Fruit fly (Drosophila melanogaster) whole organism, embryonic: ENCODE measurements around the gene CG10863.

Experiments
- BtbVII ChIP-seq: fragments of 200-800 bp; sonication (Bioruptor generic); optimal IDR thresholded peaks from 3 replicates; lab custom pipeline; 2017; ENCODE audit warnings: missing biosample characterization, mild to moderate bottlenecking, missing genetic modification characterization
- CG10431 ChIP-seq: fragments of 200-800 bp; sonication (Bioruptor generic); optimal IDR thresholded peaks from 3 replicates; lab custom pipeline; 2018; ENCODE audit warnings: missing biosample characterization, mild to moderate bottlenecking, missing genetic modification characterization
- CG10543 ChIP-seq: fragments of 200-800 bp; sonication (Bioruptor generic); optimal IDR thresholded peaks from 3 replicates; lab custom pipeline; 2017; ENCODE audit warnings: missing biosample characterization, mild to moderate bottlenecking, missing genetic modification characterization, moderate library complexity
- CG10654 ChIP-seq: fragments of 200-800 bp; sonication (Bioruptor generic); optimal IDR thresholded peaks from 2 replicates; lab custom pipeline; 2016; ENCODE audit warnings: missing biosample characterization, missing genetic modification characterization
- CG10959 ChIP-seq: fragments of 200-800 bp; sonication (Bioruptor generic); IDR thresholded peaks from 2 replicates; pipeline ENCODE4 v1.3.6; 2022; ENCODE audit warnings: missing biosample characterization, missing genetic modification characterization
- CG11085 ChIP-seq: fragments of 200-800 bp; sonication (Bioruptor generic); IDR thresholded peaks from 2 replicates; pipeline ENCODE4 v1.3.6; 2022; ENCODE audit warnings: missing biosample characterization, missing genetic modification characterization
- CG11696 ChIP-seq: fragments of 200-800 bp; sonication (Bioruptor generic); IDR thresholded peaks from 2 replicates; pipeline ENCODE4 v1.3.6; 2022; ENCODE audit warnings: missing biosample characterization, missing genetic modification characterization
- CG12769 ChIP-seq: fragments of 200-800 bp; sonication (Bioruptor generic); optimal IDR thresholded peaks from 2 replicates; lab custom pipeline; 2019; ENCODE audit warnings: missing biosample characterization, mild to moderate bottlenecking, missing genetic modification characterization, moderate library complexity
- CG13296 ChIP-seq: fragments of 200-800 bp; sonication (Bioruptor generic); optimal IDR thresholded peaks from 3 replicates; lab custom pipeline; 2018; ENCODE audit warnings: missing biosample characterization, mild to moderate bottlenecking, missing genetic modification characterization
- CG16815 ChIP-seq: fragments of 200-800 bp; sonication (Bioruptor generic); optimal IDR thresholded peaks from 3 replicates; lab custom pipeline; 2017; ENCODE audit warnings: missing biosample characterization, mild to moderate bottlenecking, missing genetic modification characterization
- CG1792 ChIP-seq: fragments of 200-800 bp; sonication (Bioruptor generic); optimal IDR thresholded peaks from 2 replicates; lab custom pipeline; 2016; ENCODE audit warnings: missing biosample characterization, missing genetic modification characterization
- CG3726 ChIP-seq: fragments of 200-800 bp; sonication (Bioruptor generic); IDR thresholded peaks from 3 replicates; pipeline ENCODE4, ENCODE4 v1.3.6; 2022; ENCODE audit warnings: missing biosample characterization, missing genetic modification characterization
- CG3838 ChIP-seq: fragments of 200-800 bp; sonication (Bioruptor generic); optimal IDR thresholded peaks from 3 replicates; lab custom pipeline; 2016; ENCODE audit warnings: missing biosample characterization, missing genetic modification characterization
- CG6254 ChIP-seq: fragments of 200-800 bp; sonication (Bioruptor generic); optimal IDR thresholded peaks from 3 replicates; lab custom pipeline; 2017; ENCODE audit warnings: mild to moderate bottlenecking, missing biosample characterization, missing genetic modification reagents, missing genetic modification characterization
- CG8388 ChIP-seq: fragments of 200-800 bp; sonication (Bioruptor generic); optimal IDR thresholded peaks from 2 replicates; lab custom pipeline; 2019; ENCODE audit warnings: missing biosample characterization, mild to moderate bottlenecking, missing genetic modification characterization, moderate library complexity
- CG9437 ChIP-seq: fragments of 200-800 bp; sonication (Bioruptor generic); optimal IDR thresholded peaks from 2 replicates; lab custom pipeline; 2018; ENCODE audit warnings: missing biosample characterization, mild to moderate bottlenecking, missing genetic modification characterization
- Eip74EF ChIP-seq, 2 experiments: fragments of 200-800 bp in 1 of 2; fragments of >200 bp in 1 of 2; sonication (Bioruptor generic) in 1 of 2; optimal IDR thresholded peaks; 2 replicates each; lab custom pipeline; 2017 to 2019; ENCODE audit warnings: missing biosample characterization in 2 of 2, missing genetic modification characterization in 2 of 2, mild to moderate bottlenecking in 1 of 2, moderate library complexity in 1 of 2
- Elba2 ChIP-seq: fragments of 200-800 bp; sonication (Bioruptor generic); optimal IDR thresholded peaks from 3 replicates; lab custom pipeline; 2016; ENCODE audit warnings: missing biosample characterization, missing genetic modification characterization
- H15 ChIP-seq: fragments of 200-800 bp; sonication (Bioruptor generic); IDR thresholded peaks from 3 replicates; pipeline ENCODE4 v1.3.6; 2022; ENCODE audit warnings: missing biosample characterization, missing genetic modification characterization
- H2.0 ChIP-seq: fragments of 200-800 bp; sonication (Bioruptor generic); IDR thresholded peaks from 2 replicates; pipeline ENCODE4 v1.3.6; 2022; ENCODE audit warnings: missing biosample characterization, missing genetic modification characterization
- Hey ChIP-seq: fragments of 200-800 bp; sonication (Bioruptor generic); optimal IDR thresholded peaks from 3 replicates; lab custom pipeline; 2018; ENCODE audit warnings: missing biosample characterization, mild to moderate bottlenecking, missing genetic modification characterization
- HmgD ChIP-seq: fragments of 200-800 bp; sonication (Bioruptor generic); optimal IDR thresholded peaks from 3 replicates; lab custom pipeline; 2016; ENCODE audit warnings: missing biosample characterization, missing genetic modification characterization
- Hr78 ChIP-seq, 2 experiments: fragments of 200-800 bp in 1 of 2; fragments of >200 bp in 1 of 2; sonication (Bioruptor generic) in 1 of 2; optimal IDR thresholded peaks; 2 replicates each; lab custom pipeline; 2017 to 2019; ENCODE audit warnings: missing biosample characterization in 2 of 2, missing genetic modification characterization in 2 of 2, mild to moderate bottlenecking in 1 of 2, moderate library complexity in 1 of 2
- Oaz ChIP-seq: fragments of 200-800 bp; sonication (Bioruptor generic); IDR thresholded peaks from 2 replicates; pipeline ENCODE4 v1.3.6; 2022; ENCODE audit warnings: missing biosample characterization, missing genetic modification characterization
- Rfx ChIP-seq: fragments of 200-800 bp; sonication (Bioruptor generic); IDR thresholded peaks from 2 replicates; pipeline ENCODE4 v1.3.6; 2022; ENCODE audit warnings: missing biosample characterization, missing genetic modification characterization
- Side ChIP-seq: fragments of 200-800 bp; sonication (Bioruptor generic); optimal IDR thresholded peaks from 2 replicates; lab custom pipeline; 2016; ENCODE audit warnings: missing biosample characterization, missing genetic modification characterization
- Sox100B ChIP-seq: fragments of 200-800 bp; sonication (Bioruptor generic); optimal IDR thresholded peaks from 3 replicates; lab custom pipeline; 2018; ENCODE audit warnings: missing biosample characterization, mild to moderate bottlenecking, missing genetic modification characterization
- Tbp ChIP-seq: fragments of >200 bp; optimal IDR thresholded peaks from 2 replicates; lab custom pipeline; 2018; ENCODE audit warnings: missing biosample characterization, missing genetic modification characterization
- Xbp1 ChIP-seq: fragments of 200-800 bp; sonication (Bioruptor generic); optimal IDR thresholded peaks from 3 replicates; lab custom pipeline; 2016; ENCODE audit warnings: missing biosample characterization, mild to moderate bottlenecking, missing genetic modification characterization
- chinmo ChIP-seq: fragments of 200-800 bp; sonication (Bioruptor generic); IDR thresholded peaks from 4 replicates; pipeline ENCODE4 v1.3.6; 2022; ENCODE audit warnings: missing biosample characterization, missing genetic modification characterization; ENCODE audit not compliant: partially characterized antibody
- corto ChIP-seq: fragments of 200-800 bp; sonication (Bioruptor generic); optimal IDR thresholded peaks from 2 replicates; lab custom pipeline; 2016; ENCODE audit warnings: missing biosample characterization, mild to moderate bottlenecking, missing genetic modification characterization, moderate library complexity
- crol ChIP-seq: fragments of 200-800 bp; sonication (Bioruptor generic); IDR thresholded peaks from 2 replicates; pipeline ENCODE4 v1.3.6; 2022; ENCODE audit warnings: missing biosample characterization, missing genetic modification characterization
- ewg ChIP-seq: fragments of 200-800 bp; sonication (Bioruptor generic); optimal IDR thresholded peaks from 3 replicates; lab custom pipeline; 2017; ENCODE audit warnings: mild to moderate bottlenecking, missing biosample characterization, missing genetic modification reagents, missing genetic modification characterization
- exex ChIP-seq: fragments of 200-800 bp; sonication (Bioruptor generic); optimal IDR thresholded peaks from 4 replicates; lab custom pipeline; 2018; ENCODE audit warnings: missing biosample characterization, mild to moderate bottlenecking, missing genetic modification characterization, moderate library complexity
- grau ChIP-seq: fragments of 200-800 bp; optimal IDR thresholded peaks from 3 replicates; lab custom pipeline; 2019; ENCODE audit warnings: missing biosample characterization, mild to moderate bottlenecking, missing genetic modification characterization, moderate library complexity
- jumu ChIP-seq: fragments of 200-800 bp; sonication (Bioruptor generic); optimal IDR thresholded peaks from 3 replicates; lab custom pipeline; 2016; ENCODE audit warnings: missing biosample characterization, missing genetic modification characterization
- kay ChIP-seq: fragments of 200-800 bp; sonication (Bioruptor generic); optimal IDR thresholded peaks from 2 replicates; lab custom pipeline; 2016; ENCODE audit warnings: missing biosample characterization, missing genetic modification characterization
- ken ChIP-seq: fragments of 200-800 bp; sonication (Bioruptor generic); IDR thresholded peaks from 3 replicates; pipeline ENCODE4 v1.3.6; 2022; ENCODE audit warnings: missing biosample characterization, missing genetic modification characterization
- knrl ChIP-seq: fragments of 200-800 bp; sonication (Bioruptor generic); IDR thresholded peaks from 3 replicates; pipeline ENCODE4 v1.3.6; 2022; ENCODE audit warnings: missing biosample characterization, missing genetic modification characterization; ENCODE audit not compliant: partially characterized antibody
- nau ChIP-seq: fragments of 200-800 bp; sonication (Bioruptor generic); optimal IDR thresholded peaks from 3 replicates; lab custom pipeline; 2017; ENCODE audit warnings: missing biosample characterization, mild to moderate bottlenecking, missing genetic modification characterization, missing genetic modification reagents
- nerfin-1 ChIP-seq: fragments of 200-800 bp; sonication (Bioruptor generic); optimal IDR thresholded peaks from 3 replicates; lab custom pipeline; 2019; ENCODE audit warnings: missing biosample characterization, mild to moderate bottlenecking, missing genetic modification characterization, moderate library complexity
- nmo ChIP-seq: fragments of 200-800 bp; sonication (Bioruptor generic); optimal IDR thresholded peaks from 2 replicates; lab custom pipeline; 2018; ENCODE audit warnings: missing biosample characterization, mild to moderate bottlenecking, missing genetic modification characterization, moderate library complexity
- pnt ChIP-seq: fragments of 200-800 bp; sonication (Bioruptor generic); optimal IDR thresholded peaks from 3 replicates; lab custom pipeline; 2016; ENCODE audit warnings: missing biosample characterization, missing genetic modification characterization
- psq ChIP-seq: fragments of 200-800 bp; sonication (Bioruptor generic); optimal IDR thresholded peaks from 2 replicates; lab custom pipeline; 2017; ENCODE audit warnings: missing biosample characterization, missing genetic modification characterization
- rib ChIP-seq: fragments of 200-800 bp; sonication (Bioruptor generic); IDR thresholded peaks from 2 replicates; pipeline ENCODE4 v1.3.6; 2022; ENCODE audit warnings: missing biosample characterization, missing genetic modification characterization
- salm ChIP-seq: fragments of 200-800 bp; sonication (Bioruptor generic); optimal IDR thresholded peaks from 2 replicates; lab custom pipeline; 2018; ENCODE audit warnings: missing biosample characterization, mild to moderate bottlenecking, missing genetic modification characterization
- slou ChIP-seq: fragments of 200-800 bp; sonication (Bioruptor generic); optimal IDR thresholded peaks from 3 replicates; lab custom pipeline; 2016; ENCODE audit warnings: missing biosample characterization, missing genetic modification characterization
- sug ChIP-seq: fragments of 200-800 bp; optimal IDR thresholded peaks from 2 replicates; lab custom pipeline; 2019; ENCODE audit warnings: missing biosample characterization, mild to moderate bottlenecking, missing genetic modification characterization, moderate library complexity
- trh ChIP-seq: fragments of 200-800 bp; sonication (Bioruptor generic); optimal IDR thresholded peaks from 2 replicates; lab custom pipeline; 2016; ENCODE audit warnings: missing biosample characterization, missing genetic modification characterization
- usp ChIP-seq: fragments of >200 bp; optimal IDR thresholded peaks from 2 replicates; lab custom pipeline; 2017; ENCODE audit warnings: missing biosample characterization, missing genetic modification characterization
- vvl ChIP-seq: fragments of 200-800 bp; sonication (Bioruptor generic); IDR thresholded peaks from 2 replicates; pipeline ENCODE4 v1.3.6; 2022; ENCODE audit warnings: missing biosample characterization, missing genetic modification characterization
- wor ChIP-seq: fragments of 200-800 bp; sonication (Bioruptor generic); IDR thresholded peaks from 2 replicates; pipeline ENCODE4 v1.3.6; 2022; ENCODE audit warnings: missing biosample characterization, missing genetic modification characterization

The CG10863 gene

DNA sequence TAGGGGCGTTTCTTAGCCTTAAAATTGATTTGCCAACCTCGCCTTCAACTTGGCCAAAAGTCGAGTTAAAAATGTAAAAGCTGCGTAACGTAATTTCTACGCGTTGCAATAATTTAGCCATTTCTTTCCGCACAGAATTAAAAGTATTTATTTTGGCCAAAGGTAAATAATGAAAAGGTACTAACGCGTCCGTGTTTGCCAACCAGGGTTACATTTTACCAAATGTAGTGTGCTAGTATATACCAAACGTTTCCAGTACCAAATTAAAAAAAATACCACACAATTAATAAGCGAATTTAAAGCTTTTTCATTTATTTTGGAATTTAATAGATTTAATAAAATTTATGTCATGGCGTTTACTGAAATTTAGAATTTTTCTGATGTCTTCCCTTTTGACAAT is 43.3 kb downstream of the CG10863 start, which contains the start of gene Ccz1:
TSS of gene Ccz1 (minus strand) at position 179 of the 400 bp plus-strand sequence.
- no peak for TF ChIP-seq H2.0 (GFP tag; lab: Robert Waterston, UW)
- TF ChIP-seq vvl, result no peak
- TF ChIP-seq CG12769 (tag; lab: Kevin White, UChicago), result peak; percentile 70
- peak; percentile 13 for TF ChIP-seq CG8388 (GFP tag; lab: Kevin White, UChicago)
- TF ChIP-seq usp (GFP tag; lab: Kevin White, UChicago), result no peak
- TF ChIP-seq salm (tag; lab: Kevin White, UChicago), result peak; percentile 45
- no peak for TF ChIP-seq CG10959
- TF ChIP-seq sug (tag; lab: Kevin White, UChicago), result peak; percentile 52
- no peak for TF ChIP-seq BtbVII (GFP tag; lab: Kevin White, UChicago)
- no peak for TF ChIP-seq Oaz (GFP tag; lab: Robert Waterston, UW)
- TF ChIP-seq Side (GFP tag; lab: Kevin White, UChicago), result peak; percentile 57
- TF ChIP-seq CG6254, result no peak
- TF ChIP-seq kay (GFP tag; lab: Kevin White, UChicago), result peak; percentile 76
- TF ChIP-seq CG10431 (GFP tag; lab: Kevin White, UChicago), result peak; percentile 38
- no peak for TF ChIP-seq Rfx (GFP tag; lab: Robert Waterston, UW)
- TF ChIP-seq jumu (GFP tag; lab: Kevin White, UChicago), result peak; percentile 61
- TF ChIP-seq ewg, result peak; percentile 67
- peak; percentile 46 for TF ChIP-seq Hey (tag; lab: Kevin White, UChicago)
- no peak for TF ChIP-seq CG3726 (GFP tag; lab: Robert Waterston, UW)
- TF ChIP-seq Tbp, result no peak
- no peak for TF ChIP-seq chinmo (GFP tag; lab: Robert Waterston, UW)
- peak; percentile 62 for TF ChIP-seq slou (GFP tag; lab: Kevin White, UChicago)
- peak; percentile 63 for TF ChIP-seq trh (GFP tag; lab: Kevin White, UChicago)
- peak; percentile 60 for TF ChIP-seq CG1792 (GFP tag; lab: Kevin White, UChicago)
- TF ChIP-seq ken (GFP tag; lab: Robert Waterston, UW), result no peak
- TF ChIP-seq corto (GFP tag; lab: Kevin White, UChicago), result no peak
- TF ChIP-seq rib (GFP tag; lab: Robert Waterston, UW), result no peak
- peak; percentile 47 for TF ChIP-seq nerfin-1 (tag; lab: Kevin White, UChicago)
- TF ChIP-seq pnt (GFP tag; lab: Kevin White, UChicago), result peak; percentile 60
- peak; percentile 51 for TF ChIP-seq Xbp1
- TF ChIP-seq grau (tag; lab: Kevin White, UChicago), result peak; percentile 47
- TF ChIP-seq CG10654 (GFP tag; lab: Kevin White, UChicago), result peak; percentile 68
- no peak for TF ChIP-seq CG11085
- TF ChIP-seq nau, result peak; percentile 71
- TF ChIP-seq CG13296 (GFP tag; lab: Kevin White, UChicago), result peak; percentile 60
- TF ChIP-seq crol (GFP tag; lab: Robert Waterston, UW), result no peak
- TF ChIP-seq HmgD (GFP tag; lab: Kevin White, UChicago), result peak; percentile 64
- TF ChIP-seq CG10543 (GFP tag; lab: Kevin White, UChicago), result peak; percentile 87
- no peak for TF ChIP-seq Elba2 (GFP tag; lab: Kevin White, UChicago)
- TF ChIP-seq CG11696 (GFP tag; lab: Robert Waterston, UW), result no peak
- peak; percentile 54 for TF ChIP-seq CG3838 (GFP tag; lab: Kevin White, UChicago)
- TF ChIP-seq CG9437 (GFP tag; lab: Kevin White, UChicago), result peak; percentile 11
- no peak for TF ChIP-seq Eip74EF (GFP tag; optimal IDR thresholded peaks at IDR 0.05; lab: Kevin White, UChicago)
- peak; percentile 47 for TF ChIP-seq nmo (GFP tag; lab: Kevin White, UChicago)
- TF ChIP-seq CG16815 (GFP tag; lab: Kevin White, UChicago), result peak; percentile 5
- TF ChIP-seq psq, result peak; percentile 61
- TF ChIP-seq knrl, result no peak
- TF ChIP-seq Sox100B, result peak; percentile 61
- TF ChIP-seq wor (GFP tag; lab: Robert Waterston, UW), result no peak
- no peak for TF ChIP-seq H15 (GFP tag; lab: Robert Waterston, UW)
- TF ChIP-seq Hr78 (GFP tag; optimal IDR thresholded peaks at IDR 0.05; lab: Kevin White, UChicago), result no peak
- no peak for TF ChIP-seq exex (tag; lab: Kevin White, UChicago)
